Fruit fly (Drosophila melanogaster): ENCODE results near the gene CG43273.
A peak's percentile ranks its signal among the peaks of the same experiment; 100 is the strongest.

The CG43273 gene

dm6 chr3R:24809576-24810279 lies 20.4 kb upstream of the CG43273 start:
- TF ChIP-seq CG6163 (GFP tag; IDR thresholded peaks at IDR 0.05): no peak
- peak; percentile 87 for TF ChIP-seq fkh (GFP tag; optimal IDR thresholded peaks at IDR 0.05)
- TF ChIP-seq CG6854 (GFP tag; optimal IDR thresholded peaks at IDR 0.05): no peak
- TF ChIP-seq Blimp-1 (GFP tag; optimal IDR thresholded peaks at IDR 0.05): no peak
- TF ChIP-seq CG3919 (GFP tag; optimal IDR thresholded peaks at IDR 0.05): no peak
- peak; percentile 65 for TF ChIP-seq vri (GFP tag; optimal IDR thresholded peaks at IDR 0.05)
- TF ChIP-seq CG11902 (GFP tag; optimal IDR thresholded peaks at IDR 0.05): no peak

dm6 chr3R:24810844-24811625 lies 19.1 kb upstream of the CG43273 start:
- TF ChIP-seq CG8119 (GFP tag; IDR thresholded peaks at IDR 0.05) (peak; percentile 92), Sox102F (GFP tag; optimal IDR thresholded peaks at IDR 0.05) (no peak), topi (GFP tag; optimal IDR thresholded peaks at IDR 0.05) (peak; percentile 83), CG8319 (GFP tag; optimal IDR thresholded peaks at IDR 0.05) (peak; percentile 65), CG10631 (GFP tag; optimal IDR thresholded peaks at IDR 0.05) (peak; percentile 92), fd59A (GFP tag; optimal IDR thresholded peaks at IDR 0.05) (peak; percentile 80), Lpt (GFP tag; optimal IDR thresholded peaks at IDR 0.05) (peak; percentile 67), Gug (GFP tag; IDR thresholded peaks at IDR 0.05) (peak; percentile 95), acj6 (GFP tag; optimal IDR thresholded peaks at IDR 0.05) (peak; percentile 89), CG11762 (GFP tag; optimal IDR thresholded peaks at IDR 0.05; ENCODE audit: insufficient read depth) (peak; percentile 84), dac (GFP tag; optimal IDR thresholded peaks at IDR 0.05) (peak; percentile 84), Blimp-1 (GFP tag; optimal IDR thresholded peaks at IDR 0.05) (no peak), Sox14 (GFP tag; optimal IDR thresholded peaks at IDR 0.05) (peak; percentile 94), Ets21C (GFP tag; optimal IDR thresholded peaks at IDR 0.05) (peak; percentile 72), CG9139 (GFP tag; optimal IDR thresholded peaks at IDR 0.05) (no peak), Hr4 (GFP tag; optimal IDR thresholded peaks at IDR 0.05) (peak; percentile 93), CG11294 (GFP tag; IDR thresholded peaks at IDR 0.05) (peak; percentile 94), Eip78C (GFP tag) (peak; percentile 97), achi (GFP tag; optimal IDR thresholded peaks at IDR 0.05) (peak; percentile 87), svp (GFP tag) (no peak), Ets96B (tag; optimal IDR thresholded peaks at IDR 0.05) (peak; percentile 99), vri (GFP tag; optimal IDR thresholded peaks at IDR 0.05) (peak; percentile 87), CG7368 (GFP tag; optimal IDR thresholded peaks at IDR 0.05) (peak; percentile 81), Eip93F (GFP tag; optimal IDR thresholded peaks at IDR 0.05) (no peak), Eip75B (GFP tag; optimal IDR thresholded peaks at IDR 0.05) (peak; percentile 92), esn (GFP tag; optimal IDR thresholded peaks at IDR 0.05) (peak; percentile 90), Hr39 (GFP tag; optimal IDR thresholded peaks at IDR 0.05) (peak; percentile 88), net (GFP tag; optimal IDR thresholded peaks at IDR 0.05) (peak; percentile 89), Hr38 (GFP tag; optimal IDR thresholded peaks at IDR 0.05) (peak; percentile 30), CG6163 (GFP tag; IDR thresholded peaks at IDR 0.05) (peak; percentile 96), OdsH (GFP tag; optimal IDR thresholded peaks at IDR 0.05) (no peak), CG11902 (GFP tag; optimal IDR thresholded peaks at IDR 0.05) (peak; percentile 53), CG15336 (GFP tag; IDR thresholded peaks at IDR 0.05) (peak; percentile 90), CG16779 (tag; optimal IDR thresholded peaks at IDR 0.05) (peak; percentile 87), eg (GFP tag; IDR thresholded peaks at IDR 0.05) (peak; percentile 98), lz (GFP tag; optimal IDR thresholded peaks at IDR 0.05) (peak; percentile 87), Met (GFP tag; optimal IDR thresholded peaks at IDR 0.05) (no peak), CG31627 (GFP tag; optimal IDR thresholded peaks at IDR 0.05) (peak; percentile 86), fd85E (GFP tag; optimal IDR thresholded peaks at IDR 0.05) (peak; percentile 52), salr (GFP tag; optimal IDR thresholded peaks at IDR 0.05) (peak in 1 of 2 experiments; percentile 91), CG3919 (GFP tag; optimal IDR thresholded peaks at IDR 0.05) (peak; percentile 91), CG6792 (GFP tag; optimal IDR thresholded peaks at IDR 0.05) (peak; percentile 86), fkh (GFP tag; optimal IDR thresholded peaks at IDR 0.05) (peak; percentile 80), dsx (GFP tag; optimal IDR thresholded peaks at IDR 0.05; ENCODE audit: poor library complexity, severe bottlenecking) (peak; percentile 86), CG3032 (tag; optimal IDR thresholded peaks at IDR 0.05) (peak; percentile 85), CG8632 (GFP tag; optimal IDR thresholded peaks at IDR 0.05) (peak; percentile 74)

All from whole organism, prepupa.